Worm (Caenorhabditis elegans): ENCODE results near the gene tsp-18.

The tsp-18 gene

ce11 chrII:5885966-5886621, 18.3 kb upstream of the tsp-18 start (continued):
- TF ChIP-seq Y75B8A.6 (GFP tag; IDR thresholded peaks at IDR 0.05), result no peak
- peak; percentile 66 for TF ChIP-seq cey-2 (tag; optimal IDR thresholded peaks at IDR 0.05; ENCODE audit: borderline replicate concordance, insufficient read depth)
- TF ChIP-seq duxl-1 (tag; optimal IDR thresholded peaks at IDR 0.05; ENCODE audit: poor library complexity), result no peak

DNA sequence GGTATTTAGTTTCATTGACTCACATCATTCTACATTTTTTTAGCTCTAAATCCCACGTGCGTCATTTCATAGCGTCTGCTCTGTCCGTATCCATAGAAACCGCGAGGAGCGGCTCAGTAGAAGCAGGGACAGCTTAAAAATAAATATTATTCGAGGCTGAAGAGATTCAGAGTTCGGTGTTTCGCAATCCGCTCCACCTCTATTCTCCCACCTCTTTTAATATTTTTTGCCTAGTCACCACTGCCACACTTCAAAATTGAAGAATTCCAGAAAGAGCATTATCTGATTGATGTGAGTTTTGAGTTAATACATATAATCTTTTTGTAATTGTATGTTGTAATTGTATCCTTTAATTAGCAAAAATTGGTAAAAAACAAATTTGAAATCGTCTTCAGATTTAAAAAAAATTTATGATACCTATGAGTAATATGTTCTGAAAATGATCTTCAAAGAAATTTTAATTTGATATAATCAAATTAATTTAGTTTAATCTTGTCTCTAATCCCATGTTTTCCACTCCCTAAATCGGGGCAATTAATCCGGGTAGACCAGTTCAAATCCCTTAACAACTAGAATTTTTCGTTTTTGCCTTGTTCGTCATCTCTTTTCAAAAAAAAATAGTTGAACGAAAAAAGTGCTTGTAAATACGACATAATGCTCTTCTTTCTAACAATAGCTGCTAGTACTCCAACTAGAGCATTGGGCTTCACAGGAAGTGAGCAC, 14.8 kb upstream of the tsp-18 start:
- TF ChIP-seq vab-7 (GFP tag; IDR thresholded peaks at IDR 0.05) (no peak), zfp-3 (GFP tag; conservative IDR thresholded peaks at IDR 0.05) (no peak), lin-15B (tag; optimal IDR thresholded peaks at IDR 0.05) (no peak), ztf-7 (tag; optimal IDR thresholded peaks at IDR 0.05) (no peak), egl-43 (GFP tag; IDR thresholded peaks at IDR 0.05) (0 out of 2 replicates have a peak, but pooled peaks have one; percentile 24), unc-62 (GFP tag; optimal IDR thresholded peaks at IDR 0.05 in 1 of 2) (no peak), unc-62 (tag; optimal IDR thresholded peaks at IDR 0.05) (no peak)

- TF ChIP-seq ZK337.2 (GFP tag; IDR thresholded peaks at IDR 0.05) (no peak), unc-62 (GFP tag; optimal IDR thresholded peaks at IDR 0.05 in 1 of 2) (peak in 1 of 2 experiments; percentile 85), unc-62 (tag; optimal IDR thresholded peaks at IDR 0.05) (no peak), mxl-2 (GFP tag; conservative IDR thresholded peaks at IDR 0.05) (no peak), zfp-3 (GFP tag; conservative IDR thresholded peaks at IDR 0.05) (peak; percentile 82; the same call in 1 of the 2 replicates), unc-130 (GFP tag; optimal IDR thresholded peaks at IDR 0.05) (no peak), spr-1 (tag; optimal IDR thresholded peaks at IDR 0.05) (no peak), zfp-2 (tag; optimal IDR thresholded peaks at IDR 0.05) (no peak), tra-1 (GFP tag; IDR thresholded peaks at IDR 0.05) (no peak)
Observed at ce11 chrII:5892813-5893212, 11.5 kb upstream of the tsp-18 start.

- TF ChIP-seq dve-1 (tag; optimal IDR thresholded peaks at IDR 0.05; ENCODE audit: insufficient read depth), result no peak
- TF ChIP-seq daf-16 (GFP tag; optimal IDR thresholded peaks at IDR 0.05), result no peak
- TF ChIP-seq daf-16 (tag; optimal IDR thresholded peaks at IDR 0.05), result no peak
- no peak for TF ChIP-seq unc-39 (tag; optimal IDR thresholded peaks at IDR 0.05)
- TF ChIP-seq zag-1 (tag; optimal IDR thresholded peaks at IDR 0.05), result no peak
- no peak for TF ChIP-seq fkh-10 (GFP tag; optimal IDR thresholded peaks at IDR 0.05)
- no peak for TF ChIP-seq daf-8 (GFP tag; IDR thresholded peaks at IDR 0.05)
- TF ChIP-seq set-16 (GFP tag; IDR thresholded peaks at IDR 0.05), result no peak
- no peak for TF ChIP-seq tag-97 (GFP tag; IDR thresholded peaks at IDR 0.05)
- TF ChIP-seq aly-2 (tag; optimal IDR thresholded peaks at IDR 0.05), result no peak
- TF ChIP-seq Y75B8A.6 (GFP tag; IDR thresholded peaks at IDR 0.05), result no peak
- TF ChIP-seq sdz-12 (GFP tag; optimal IDR thresholded peaks at IDR 0.05), result no peak
- TF ChIP-seq dmd-6 (GFP tag; IDR thresholded peaks at IDR 0.05), result no peak
- TF ChIP-seq rbr-2 (tag; optimal IDR thresholded peaks at IDR 0.05), result no peak
- no peak for TF ChIP-seq nhr-6 (tag; optimal IDR thresholded peaks at IDR 0.05)
Observed at ce11 chrII:5895870-5896269, 8.5 kb upstream of the tsp-18 start, which contains the start of gene F59G1.4. F59G1.4 (plus strand) TSS chrII:5896170.

ce11 chrII:5896512-5896911, 7.8 kb upstream of the tsp-18 start:
- TF ChIP-seq snpc-4 (tag; optimal IDR thresholded peaks at IDR 0.05) (no peak), aha-1 (tag) (peak; percentile 74), ceh-62 (tag; optimal IDR thresholded peaks at IDR 0.05) (no peak), F10B5.3 (tag; optimal IDR thresholded peaks at IDR 0.05) (no peak), nhr-11 (tag; optimal IDR thresholded peaks at IDR 0.05) (peak; percentile 66), ZK337.2 (GFP tag; IDR thresholded peaks at IDR 0.05) (no peak), ztf-7 (tag; optimal IDR thresholded peaks at IDR 0.05) (no peak), unc-39 (tag; optimal IDR thresholded peaks at IDR 0.05) (no peak), tra-1 (GFP tag; IDR thresholded peaks at IDR 0.05) (no peak), snpc-1.2 (GFP tag; IDR thresholded peaks at IDR 0.05) (no peak), spr-1 (tag; optimal IDR thresholded peaks at IDR 0.05) (no peak), sdz-12 (GFP tag; optimal IDR thresholded peaks at IDR 0.05) (no peak), hlh-11 (tag; optimal IDR thresholded peaks at IDR 0.05) (no peak)
